Worm (Caenorhabditis elegans) whole organism, early embryonic: ENCODE measurements around the gene F19B2.6.

Experiments used
- B0310.2 ChIP-seq: sonication (generic microtip); optimal IDR thresholded peaks from 2 replicates; lab custom pipeline; 2016; ENCODE audit warnings: mild to moderate bottlenecking, missing genetic modification characterization, missing compliant biosample characterization
- F13C5.2 ChIP-seq: sonication (generic microtip); optimal IDR thresholded peaks from 2 replicates; lab custom pipeline; 2017; ENCODE audit warnings: mild to moderate bottlenecking, missing genetic modification characterization, inconsistent platforms, missing compliant biosample characterization
- aly-1 ChIP-seq: sonication (generic microtip); optimal IDR thresholded peaks from 2 replicates; lab custom pipeline; 2016; ENCODE audit warnings: missing genetic modification characterization, missing compliant biosample characterization
- ama-1 ChIP-seq: fragments of 150-350 bp; optimal IDR thresholded peaks from 2 replicates; lab custom pipeline; 2014
- ceh-13 ChIP-seq: fragments of 200-800 bp; sonication (Bioruptor generic); optimal IDR thresholded peaks from 2 replicates; lab custom pipeline; 2018; ENCODE audit warnings: mild to moderate bottlenecking, missing genetic modification characterization, missing compliant biosample characterization
- ceh-36 ChIP-seq: sonication (generic microtip); optimal IDR thresholded peaks from 2 replicates; lab custom pipeline; 2016; ENCODE audit warnings: missing genetic modification characterization, inconsistent platforms, missing compliant biosample characterization
- ets-7 ChIP-seq: sonication (generic microtip); optimal IDR thresholded peaks from 2 replicates; lab custom pipeline; 2016; ENCODE audit warnings: missing genotype, missing genetic modification characterization, missing compliant biosample characterization
- flt-1 ChIP-seq: fragments of 200-800 bp; sonication (Bioruptor generic); IDR thresholded peaks from 2 replicates; pipeline ENCODE4 v1.3.6; 2022; ENCODE audit warnings: missing genetic modification characterization, missing compliant biosample characterization
- hmbx-1 ChIP-seq: sonication (generic microtip); optimal IDR thresholded peaks from 2 replicates; lab custom pipeline; 2016; ENCODE audit warnings: mild to moderate bottlenecking, missing genetic modification characterization, missing compliant biosample characterization
- hmg-4 ChIP-seq: fragments of 200-800 bp; sonication (Bioruptor generic); optimal IDR thresholded peaks from 2 replicates; lab custom pipeline; 2018; ENCODE audit warnings: mild to moderate bottlenecking, missing genetic modification characterization, missing compliant biosample characterization
- hnd-1 ChIP-seq: sonication (generic microtip); optimal IDR thresholded peaks from 2 replicates; lab custom pipeline; 2016; ENCODE audit warnings: missing genetic modification characterization, missing compliant biosample characterization
- pes-1 ChIP-seq: fragments of 200-800 bp; sonication (Bioruptor generic); IDR thresholded peaks from 2 replicates; pipeline ENCODE4 v1.3.6; 2022; ENCODE audit warnings: missing genetic modification reagents, missing genetic modification characterization, missing compliant biosample characterization
- scrt-1 ChIP-seq: fragments of 200-800 bp; sonication (Bioruptor generic); IDR thresholded peaks from 2 replicates; pipeline ENCODE4 v1.3.6; 2022; ENCODE audit warnings: missing genetic modification characterization, missing compliant biosample characterization
- sea-1 ChIP-seq: fragments of 200-800 bp; sonication (Bioruptor generic); conservative IDR thresholded peaks from 2 replicates; pipeline ENCODE4 v1.3.6; 2022; ENCODE audit warnings: missing genetic modification characterization, missing compliant biosample characterization
- tbx-11 ChIP-seq: fragments of 200-800 bp; sonication (Bioruptor generic); IDR thresholded peaks from 2 replicates; pipeline ENCODE4 v1.3.6; 2022; ENCODE audit warnings: missing genetic modification characterization, missing compliant biosample characterization
- tbx-37 ChIP-seq: fragments of 200-800 bp; sonication (Bioruptor generic); conservative IDR thresholded peaks from 2 replicates; pipeline ENCODE4 v1.3.6; 2022; ENCODE audit warnings: missing genetic modification reagents, missing genetic modification characterization, missing compliant biosample characterization
- tra-4 ChIP-seq: sonication (generic microtip); optimal IDR thresholded peaks from 2 replicates; lab custom pipeline; 2017; ENCODE audit warnings: missing genetic modification characterization, missing compliant biosample characterization

Gene F19B2.6

ce11 chrV:20203085-20203484 lies 44.8 kb downstream of the F19B2.6 start, which contains the start of gene fbxa-113:
fbxa-113 (plus strand) TSS chrV:20203385.
- TF ChIP-seq F13C5.2 (no peak), tbx-37 (GFP tag; lab: Robert Waterston, UW) (no peak), sea-1 (GFP tag; lab: Robert Waterston, UW) (no peak), ceh-36 (tag; lab: Kevin White, UChicago) (no peak), ceh-13 (GFP tag; lab: Kevin White, UChicago) (no peak), tbx-11 (GFP tag; lab: Robert Waterston, UW) (no peak), aly-1 (tag; lab: Kevin White, UChicago) (no peak), flt-1 (GFP tag; lab: Robert Waterston, UW) (no peak), hmg-4 (GFP tag; lab: Kevin White, UChicago) (no peak), tra-4 (no peak), scrt-1 (GFP tag; lab: Robert Waterston, UW) (no peak), ets-7 (no peak), B0310.2 (no peak), hmbx-1 (tag; lab: Kevin White, UChicago) (no peak), ama-1 (lab: Kevin White, UChicago) (no peak), pes-1 (GFP tag; lab: Robert Waterston, UW) (no peak), hnd-1 (tag; lab: Kevin White, UChicago) (no peak)

ce11 chrV:20206086-20206485 lies 47.8 kb downstream of the F19B2.6 start, which contains the start of the genes fbxb-59 and srbc-34:
fbxb-59 (minus strand) TSS chrV:20206186.
srbc-34 (plus strand) TSS chrV:20206318.
- no peak for TF ChIP-seq ceh-13 (GFP tag; lab: Kevin White, UChicago)
- no peak for TF ChIP-seq scrt-1 (GFP tag; lab: Robert Waterston, UW)
- no peak for TF ChIP-seq F13C5.2
- TF ChIP-seq hmbx-1 (tag; lab: Kevin White, UChicago): no peak
- TF ChIP-seq ceh-36 (tag; lab: Kevin White, UChicago): no peak
- TF ChIP-seq hmg-4 (GFP tag; lab: Kevin White, UChicago): no peak
- no peak for TF ChIP-seq pes-1 (GFP tag; lab: Robert Waterston, UW)
- no peak for TF ChIP-seq tbx-11 (GFP tag; lab: Robert Waterston, UW)
- no peak for TF ChIP-seq ets-7
- no peak for TF ChIP-seq ama-1 (lab: Kevin White, UChicago)
- no peak for TF ChIP-seq B0310.2
- TF ChIP-seq sea-1 (GFP tag; lab: Robert Waterston, UW): no peak
- TF ChIP-seq flt-1 (GFP tag; lab: Robert Waterston, UW): no peak
- TF ChIP-seq aly-1 (tag; lab: Kevin White, UChicago): no peak
- TF ChIP-seq tra-4: no peak
- TF ChIP-seq tbx-37 (GFP tag; lab: Robert Waterston, UW): no peak
- no peak for TF ChIP-seq hnd-1 (tag; lab: Kevin White, UChicago)
